Worm (Caenorhabditis elegans): ENCODE results near the gene nhr-76.

DNA sequence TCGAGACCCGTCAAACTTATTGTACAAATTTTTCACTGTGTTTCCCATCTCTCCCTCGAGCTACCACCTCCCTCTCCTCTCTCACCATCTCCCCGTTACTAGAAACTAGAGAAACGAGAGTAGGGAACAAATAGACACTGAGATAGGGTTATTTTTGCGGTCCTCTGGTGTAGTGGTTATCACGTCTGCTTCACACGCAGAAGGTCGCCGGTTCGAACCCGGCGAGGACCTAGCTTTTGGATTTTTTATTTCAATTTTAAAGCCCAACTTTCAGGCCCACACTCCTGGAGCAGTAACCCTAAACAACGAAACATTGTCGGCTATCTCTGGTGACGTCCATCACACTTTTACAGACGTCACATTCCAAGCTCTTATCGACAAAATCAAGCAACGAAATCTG, 7.0 kb upstream of the nhr-76 start:
- no peak for TF ChIP-seq aly-2 (tag; optimal IDR thresholded peaks at IDR 0.05)
- no peak for TF ChIP-seq skn-1 (tag; optimal IDR thresholded peaks at IDR 0.05)
- no peak for TF ChIP-seq nhr-6 (tag; optimal IDR thresholded peaks at IDR 0.05)
